Fruit fly (Drosophila melanogaster) whole organism, prepupa: ENCODE measurements around the gene CG18259.

Source experiments
- CG31627 ChIP-seq: fragments of 200-800 bp; sonication (Bioruptor generic); optimal IDR thresholded peaks from 3 replicates; lab custom pipeline; 2016; ENCODE audit warnings: missing biosample characterization, missing genetic modification characterization
- salr ChIP-seq, 2 experiments: fragments of 200-800 bp; sonication (Bioruptor generic); optimal IDR thresholded peaks; 3 replicates each; lab custom pipeline; 2016 to 2018; ENCODE audit warnings: missing biosample characterization in 2 of 2, missing genetic modification characterization in 2 of 2, mild to moderate bottlenecking in 1 of 2

DNA sequence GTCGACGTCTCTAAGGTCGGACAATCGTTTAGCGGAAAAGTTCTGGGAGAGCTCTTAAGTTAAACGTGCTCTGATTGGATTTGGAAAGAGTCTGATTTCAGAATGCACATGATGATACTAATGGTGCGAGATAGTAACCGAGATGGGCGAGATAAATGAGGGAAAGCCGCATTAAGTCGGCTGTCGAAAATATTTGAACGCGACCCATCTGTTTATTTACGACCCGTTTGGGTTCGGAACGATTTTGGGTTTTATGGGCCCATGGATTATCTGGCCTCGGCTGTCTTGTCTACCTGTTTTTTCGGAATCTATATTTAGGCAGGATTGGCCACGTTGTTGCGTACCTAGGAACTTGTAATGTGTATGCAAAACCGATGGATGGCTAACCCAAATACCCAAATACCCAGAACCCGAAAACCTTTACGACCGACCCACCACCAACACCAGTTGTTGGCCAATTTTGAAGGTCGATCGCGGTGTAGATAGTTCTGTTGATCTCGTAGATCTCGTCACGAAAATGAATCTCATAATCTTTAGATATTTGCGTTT lies 16.1 kb upstream of the CG18259 start:
- TF ChIP-seq CG31627 (GFP tag; lab: Kevin White, UChicago) = no peak
- TF ChIP-seq salr (GFP tag; optimal IDR thresholded peaks at IDR 0.05; lab: Kevin White, UChicago) = no peak
